Worm (Caenorhabditis elegans) whole organism, L4/young adult: ENCODE measurements around the gene Y17G7B.8.

ENCODE experiments used
- W03F9.2 ChIP-seq: fragments of 150-350 bp; optimal IDR thresholded peaks from 2 replicates; lab custom pipeline; 2014; ENCODE audit warnings: missing biosample characterization, missing genetic modification characterization
- dao-5 ChIP-seq: sonication (generic microtip); optimal IDR thresholded peaks from 2 replicates; lab custom pipeline; 2016; ENCODE audit warnings: missing genotype, missing genetic modification characterization, moderate library complexity, missing compliant biosample characterization
- him-1 ChIP-seq: sonication (generic microtip); optimal IDR thresholded peaks from 2 replicates; lab custom pipeline; 2016; ENCODE audit warnings: missing genotype, missing genetic modification reagents, missing genetic modification characterization, missing compliant biosample characterization

ce11 chrII:12054558-12054957 lies 27.0 kb upstream of the Y17G7B.8 start:
- TF ChIP-seq dao-5 (tag; lab: Kevin White, UChicago), result no peak
- TF ChIP-seq him-1, result no peak
- no peak for TF ChIP-seq W03F9.2
